Fruit fly (Drosophila melanogaster) whole organism, embryonic: Measurements from ENCODE around the gene CG17996.

ENCODE experiments used
- BEAF-32 ChIP-seq: fragments of 200-800 bp; sonication (Bioruptor generic); optimal IDR thresholded peaks from 3 replicates; lab custom pipeline; 2017; ENCODE audit warnings: missing biosample characterization, missing genetic modification characterization, mild to moderate bottlenecking, moderate library complexity, missing genetic modification reagents
- CG10366 ChIP-seq: fragments of 200-800 bp; sonication (Bioruptor generic); IDR thresholded peaks from 2 replicates; pipeline ENCODE4 v1.3.6; 2022; ENCODE audit warnings: missing biosample characterization, missing genetic modification characterization
- CG11093 ChIP-seq: fragments of 200-800 bp; sonication (Bioruptor generic); IDR thresholded peaks from 3 replicates; pipeline ENCODE4 v1.3.6; 2022; ENCODE audit warnings: missing biosample characterization, missing genetic modification characterization
- CG12299 ChIP-seq: fragments of 200-800 bp; sonication (Bioruptor generic); optimal IDR thresholded peaks from 2 replicates; lab custom pipeline; 2018; ENCODE audit warnings: missing biosample characterization, mild to moderate bottlenecking, missing genetic modification characterization
- CG13123 ChIP-seq: fragments of 200-800 bp; sonication (Bioruptor generic); optimal IDR thresholded peaks from 2 replicates; lab custom pipeline; 2016; ENCODE audit warnings: missing biosample characterization, missing genetic modification characterization
- CG13287 ChIP-seq: fragments of 200-800 bp; sonication (Bioruptor generic); IDR thresholded peaks from 2 replicates; pipeline ENCODE4 v1.3.6; 2022; ENCODE audit warnings: missing biosample characterization, missing genetic modification characterization; ENCODE audit not compliant: partially characterized antibody
- CG13296 ChIP-seq: fragments of 200-800 bp; sonication (Bioruptor generic); optimal IDR thresholded peaks from 3 replicates; lab custom pipeline; 2018; ENCODE audit warnings: missing biosample characterization, mild to moderate bottlenecking, missing genetic modification characterization
- CG13775 ChIP-seq: fragments of 200-800 bp; sonication (Bioruptor generic); optimal IDR thresholded peaks from 3 replicates; lab custom pipeline; 2017; ENCODE audit warnings: missing biosample characterization, mild to moderate bottlenecking, missing genetic modification characterization
- CG14965 ChIP-seq: fragments of 200-800 bp; sonication (Bioruptor generic); optimal IDR thresholded peaks from 2 replicates; lab custom pipeline; 2016; ENCODE audit warnings: missing biosample characterization, missing genetic modification characterization, borderline replicate concordance
- CG15073 ChIP-seq: fragments of 200-800 bp; sonication (Bioruptor generic); optimal IDR thresholded peaks from 2 replicates; lab custom pipeline; 2016; ENCODE audit warnings: missing biosample characterization, missing genetic modification characterization
- CG17912 ChIP-seq: fragments of 200-800 bp; sonication (Bioruptor generic); optimal IDR thresholded peaks from 2 replicates; lab custom pipeline; 2018; ENCODE audit warnings: missing biosample characterization, mild to moderate bottlenecking, missing genetic modification characterization
- CG18262 ChIP-seq: fragments of 200-800 bp; optimal IDR thresholded peaks from 3 replicates; lab custom pipeline; 2019; ENCODE audit warnings: missing biosample characterization, mild to moderate bottlenecking, missing genetic modification characterization, moderate library complexity
- CG1832 ChIP-seq: fragments of 200-800 bp; sonication (Bioruptor generic); optimal IDR thresholded peaks from 2 replicates; lab custom pipeline; 2017; ENCODE audit warnings: missing biosample characterization, mild to moderate bottlenecking, missing genetic modification characterization, inconsistent platforms
- CG2116 ChIP-seq: fragments of 200-800 bp; sonication (Bioruptor generic); optimal IDR thresholded peaks from 3 replicates; lab custom pipeline; 2018; ENCODE audit warnings: missing biosample characterization, mild to moderate bottlenecking, missing genetic modification characterization
- CG2199 ChIP-seq: fragments of 200-800 bp; sonication (Bioruptor generic); IDR thresholded peaks from 3 replicates; pipeline ENCODE4 v1.3.6; 2022; ENCODE audit warnings: missing biosample characterization, missing genetic modification characterization
- CG30020 ChIP-seq: fragments of 200-800 bp; optimal IDR thresholded peaks from 2 replicates; lab custom pipeline; 2019; ENCODE audit warnings: missing biosample characterization, mild to moderate bottlenecking, missing genetic modification characterization, moderate library complexity
- CG30403 ChIP-seq: fragments of 200-800 bp; sonication (Bioruptor generic); optimal IDR thresholded peaks from 3 replicates; lab custom pipeline; 2016; ENCODE audit warnings: missing biosample characterization, missing genetic modification characterization
- CG34376 ChIP-seq: fragments of 200-800 bp; sonication (Bioruptor generic); optimal IDR thresholded peaks from 2 replicates; lab custom pipeline; 2018; ENCODE audit warnings: missing biosample characterization, mild to moderate bottlenecking, missing genetic modification characterization
- CG6813 ChIP-seq: fragments of 200-800 bp; sonication (Bioruptor generic); optimal IDR thresholded peaks from 2 replicates; lab custom pipeline; 2017; ENCODE audit warnings: missing biosample characterization, missing genetic modification characterization, mild to moderate bottlenecking, moderate library complexity, missing genetic modification reagents
- CG7357 ChIP-seq: fragments of 200-800 bp; sonication (Bioruptor generic); IDR thresholded peaks from 3 replicates; pipeline ENCODE4 v1.3.6; 2022; ENCODE audit warnings: missing biosample characterization, missing genetic modification characterization
- CG8089 ChIP-seq: fragments of 200-800 bp; sonication (Bioruptor generic); optimal IDR thresholded peaks from 3 replicates; lab custom pipeline; 2016; ENCODE audit warnings: missing biosample characterization, missing genetic modification characterization
- CG8359 ChIP-seq: fragments of 200-800 bp; sonication (Bioruptor generic); optimal IDR thresholded peaks from 2 replicates; lab custom pipeline; 2017; ENCODE audit warnings: missing biosample characterization, mild to moderate bottlenecking, missing genetic modification characterization, borderline replicate concordance
- CG9215 ChIP-seq: fragments of 200-800 bp; sonication (Bioruptor generic); IDR thresholded peaks from 2 replicates; pipeline ENCODE4 v1.3.6; 2022; ENCODE audit warnings: missing biosample characterization, missing genetic modification characterization
- CG9437 ChIP-seq: fragments of 200-800 bp; sonication (Bioruptor generic); optimal IDR thresholded peaks from 2 replicates; lab custom pipeline; 2018; ENCODE audit warnings: missing biosample characterization, mild to moderate bottlenecking, missing genetic modification characterization
- CG9817 ChIP-seq: fragments of 200-800 bp; sonication (Bioruptor generic); optimal IDR thresholded peaks from 2 replicates; lab custom pipeline; 2018; ENCODE audit warnings: missing biosample characterization, mild to moderate bottlenecking, missing genetic modification characterization, moderate library complexity
- Chrac-16 ChIP-seq: fragments of 200-800 bp; sonication (Bioruptor generic); optimal IDR thresholded peaks from 3 replicates; lab custom pipeline; 2016; ENCODE audit warnings: missing biosample characterization, missing genetic modification characterization
- Doc3 ChIP-seq: fragments of 200-800 bp; sonication (Bioruptor generic); IDR thresholded peaks from 3 replicates; pipeline ENCODE4 v1.3.6; 2022; ENCODE audit warnings: missing biosample characterization, missing genetic modification characterization; ENCODE audit not compliant: partially characterized antibody
- Drgx ChIP-seq: fragments of 200-800 bp; sonication (Bioruptor generic); IDR thresholded peaks from 2 replicates; pipeline ENCODE4 v1.3.6; 2022; ENCODE audit warnings: missing biosample characterization, missing genetic modification characterization
- H2.0 ChIP-seq: fragments of 200-800 bp; sonication (Bioruptor generic); IDR thresholded peaks from 2 replicates; pipeline ENCODE4 v1.3.6; 2022; ENCODE audit warnings: missing biosample characterization, missing genetic modification characterization
- HLH54F ChIP-seq: fragments of 200-800 bp; sonication (Bioruptor generic); optimal IDR thresholded peaks from 3 replicates; lab custom pipeline; 2016; ENCODE audit warnings: missing biosample characterization, missing genetic modification characterization
- Lpt ChIP-seq: fragments of >200 bp; optimal IDR thresholded peaks from 2 replicates; lab custom pipeline; 2018; ENCODE audit warnings: missing biosample characterization, missing genetic modification characterization
- Mrtf ChIP-seq: fragments of 200-800 bp; sonication (Bioruptor generic); IDR thresholded peaks from 3 replicates; pipeline ENCODE4 v1.3.6; 2022; ENCODE audit warnings: missing biosample characterization, missing genetic modification characterization
- Nf-YA ChIP-seq: fragments of 200-800 bp; sonication (Bioruptor generic); IDR thresholded peaks from 2 replicates; pipeline ENCODE4 v1.3.6; 2022; ENCODE audit warnings: missing biosample characterization, missing genetic modification characterization
- Oaz ChIP-seq: fragments of 200-800 bp; sonication (Bioruptor generic); IDR thresholded peaks from 2 replicates; pipeline ENCODE4 v1.3.6; 2022; ENCODE audit warnings: missing biosample characterization, missing genetic modification characterization
- Sin3A ChIP-seq: fragments of >200 bp; optimal IDR thresholded peaks from 2 replicates; lab custom pipeline; 2018
- amos ChIP-seq: fragments of 200-800 bp; sonication (Bioruptor generic); IDR thresholded peaks from 2 replicates; pipeline ENCODE4 v1.3.6; 2022; ENCODE audit warnings: missing biosample characterization, missing genetic modification characterization; ENCODE audit not compliant: partially characterized antibody
- bcd ChIP-seq: fragments of 200-800 bp; sonication (Bioruptor generic); optimal IDR thresholded peaks from 2 replicates; lab custom pipeline; 2017; ENCODE audit warnings: missing biosample characterization, mild to moderate bottlenecking, missing genetic modification characterization
- br ChIP-seq: fragments of >200 bp; optimal IDR thresholded peaks from 2 replicates; lab custom pipeline; 2017
- bsh ChIP-seq, 2 experiments: fragments of 200-800 bp; sonication (Bioruptor generic); optimal IDR thresholded peaks; 2 replicates each; lab custom pipeline; 2017 to 2018; ENCODE audit warnings: mild to moderate bottlenecking in 2 of 2, missing biosample characterization in 2 of 2, missing genetic modification characterization in 2 of 2, moderate library complexity in 1 of 2
- fd3F ChIP-seq: fragments of 200-800 bp; sonication (Bioruptor generic); optimal IDR thresholded peaks from 2 replicates; lab custom pipeline; 2018; ENCODE audit warnings: missing biosample characterization, mild to moderate bottlenecking, missing genetic modification characterization, moderate library complexity
- gfzf ChIP-seq: fragments of 200-800 bp; sonication (Bioruptor generic); optimal IDR thresholded peaks from 2 replicates; lab custom pipeline; 2016; ENCODE audit warnings: missing biosample characterization, mild to moderate bottlenecking, missing genetic modification characterization, moderate library complexity
- ham ChIP-seq: fragments of 200-800 bp; sonication (Bioruptor generic); IDR thresholded peaks from 2 replicates; pipeline ENCODE4 v1.3.6; 2022; ENCODE audit warnings: missing biosample characterization, missing genetic modification characterization
- knrl ChIP-seq: fragments of 200-800 bp; sonication (Bioruptor generic); IDR thresholded peaks from 3 replicates; pipeline ENCODE4 v1.3.6; 2022; ENCODE audit warnings: missing biosample characterization, missing genetic modification characterization; ENCODE audit not compliant: partially characterized antibody
- lov ChIP-seq, 2 experiments: fragments of 200-800 bp in 1 of 2; fragments of >200 bp in 1 of 2; sonication (Bioruptor generic) in 1 of 2; IDR thresholded peaks in 1 of 2; optimal IDR thresholded peaks in 1 of 2; 2 replicates in 1 of 2; 3 replicates in 1 of 2; pipeline versions ENCODE4 v1.3.6 to Lab custom; 2017 to 2022; ENCODE audit warnings: missing biosample characterization in 1 of 2, missing genetic modification characterization in 1 of 2
- mirr ChIP-seq: fragments of 200-800 bp; sonication (Bioruptor generic); optimal IDR thresholded peaks from 3 replicates; lab custom pipeline; 2018; ENCODE audit warnings: missing biosample characterization, mild to moderate bottlenecking, missing genetic modification characterization
- nerfin-2 ChIP-seq: fragments of 200-800 bp; sonication (Bioruptor generic); IDR thresholded peaks from 2 replicates; pipeline ENCODE4 v1.3.6; 2022; ENCODE audit warnings: missing biosample characterization, missing genetic modification characterization; ENCODE audit not compliant: partially characterized antibody
- pum ChIP-seq: fragments of 200-800 bp; sonication (Bioruptor generic); optimal IDR thresholded peaks from 2 replicates; lab custom pipeline; 2016; ENCODE audit warnings: missing biosample characterization, missing genetic modification characterization
- row ChIP-seq: fragments of 200-800 bp; sonication (Bioruptor generic); IDR thresholded peaks from 3 replicates; pipeline ENCODE4 v1.3.6; 2022; ENCODE audit warnings: missing biosample characterization, missing genetic modification characterization
- slp2 ChIP-seq: fragments of 200-800 bp; sonication (Bioruptor generic); optimal IDR thresholded peaks from 2 replicates; lab custom pipeline; 2016; ENCODE audit warnings: missing biosample characterization, missing genetic modification characterization
- ssp ChIP-seq: fragments of 200-800 bp; sonication (Bioruptor generic); IDR thresholded peaks from 2 replicates; pipeline ENCODE4 v1.3.6; 2022; ENCODE audit warnings: missing biosample characterization, missing genetic modification characterization
- unpg ChIP-seq: fragments of 200-800 bp; sonication (Bioruptor generic); optimal IDR thresholded peaks from 3 replicates; lab custom pipeline; 2018; ENCODE audit warnings: missing biosample characterization, mild to moderate bottlenecking, missing genetic modification characterization, moderate library complexity

Gene CG17996

dm6 chr2L:16727578-16728023, 3.2 kb downstream of the CG17996 start, which contains the start of gene VhaSFD (continued):
- no peak for TF ChIP-seq HLH54F (GFP tag; lab: Kevin White, UChicago)
- no peak for TF ChIP-seq Lpt
- TF ChIP-seq lov (optimal IDR thresholded peaks at IDR 0.05; lab: Kevin White, UChicago): no peak
- TF ChIP-seq lov (GFP tag; IDR thresholded peaks at IDR 0.05; lab: Robert Waterston, UW): no peak
- no peak for TF ChIP-seq CG2199 (GFP tag; lab: Robert Waterston, UW)
- no peak for TF ChIP-seq CG10366 (GFP tag; lab: Robert Waterston, UW)
- no peak for TF ChIP-seq CG15073 (GFP tag; lab: Kevin White, UChicago)
- TF ChIP-seq Chrac-16 (GFP tag; lab: Kevin White, UChicago): no peak
- TF ChIP-seq bcd (GFP tag; lab: Kevin White, UChicago): no peak
- peak; percentile 33 for TF ChIP-seq mirr (GFP tag; lab: Kevin White, UChicago)
- no peak for TF ChIP-seq slp2
- TF ChIP-seq CG18262 (tag; lab: Kevin White, UChicago): peak; percentile 31
- TF ChIP-seq BEAF-32: peak; percentile 62
- no peak for TF ChIP-seq Oaz (GFP tag; lab: Robert Waterston, UW)
- TF ChIP-seq CG13775 (GFP tag; lab: Kevin White, UChicago): no peak
- no peak for TF ChIP-seq CG8359
- TF ChIP-seq CG14965 (GFP tag; lab: Kevin White, UChicago): no peak
- peak; percentile 83 for TF ChIP-seq CG13287 (GFP tag; lab: Robert Waterston, UW)
- peak; percentile 16 for TF ChIP-seq fd3F (GFP tag; lab: Kevin White, UChicago)
- peak; percentile 76 for TF ChIP-seq nerfin-2 (GFP tag; lab: Robert Waterston, UW)
- TF ChIP-seq CG1832 (GFP tag; lab: Kevin White, UChicago): no peak
- TF ChIP-seq ssp (GFP tag; lab: Robert Waterston, UW): no peak
- TF ChIP-seq Sin3A: no peak
- no peak for TF ChIP-seq CG12299 (tag; lab: Kevin White, UChicago)
- peak; percentile 38; the same call in 1 of the 2 replicates for TF ChIP-seq Drgx (GFP tag; lab: Robert Waterston, UW)
- TF ChIP-seq amos (GFP tag; lab: Robert Waterston, UW): peak; percentile 69; the same call in 1 of the 2 replicates
- no peak for TF ChIP-seq CG17912 (GFP tag; lab: Kevin White, UChicago)
- peak; percentile 88 for TF ChIP-seq CG2116 (GFP tag; lab: Kevin White, UChicago)
- TF ChIP-seq Doc3 (GFP tag; lab: Robert Waterston, UW): peak; percentile 67
- TF ChIP-seq CG34376: peak; percentile 54
- TF ChIP-seq CG13123 (GFP tag; lab: Kevin White, UChicago): no peak
- TF ChIP-seq bsh (GFP tag; optimal IDR thresholded peaks at IDR 0.05; lab: Kevin White, UChicago): no peak
- TF ChIP-seq CG8089: no peak
- no peak for TF ChIP-seq ham (GFP tag; lab: Robert Waterston, UW)
- no peak for TF ChIP-seq CG6813 (GFP tag; lab: Kevin White, UChicago)
- no peak for TF ChIP-seq CG7357
- no peak for TF ChIP-seq H2.0 (GFP tag; lab: Robert Waterston, UW)
- TF ChIP-seq CG13296 (GFP tag; lab: Kevin White, UChicago): peak; percentile 23
- TF ChIP-seq CG30403 (GFP tag; lab: Kevin White, UChicago): peak; percentile 39
- TF ChIP-seq row (GFP tag; lab: Robert Waterston, UW): peak; percentile 42; the same call in 1 of the 3 replicates
- peak; percentile 19 for TF ChIP-seq gfzf (GFP tag; lab: Kevin White, UChicago)
- TF ChIP-seq CG11093: no peak
- no peak for TF ChIP-seq CG9215 (GFP tag; lab: Robert Waterston, UW)
- peak; percentile 41 for TF ChIP-seq CG30020
- no peak for TF ChIP-seq Mrtf (GFP tag; lab: Robert Waterston, UW)
- peak; percentile 5 for TF ChIP-seq unpg (GFP tag; lab: Kevin White, UChicago)
- TF ChIP-seq CG9437 (GFP tag; lab: Kevin White, UChicago): no peak
- TF ChIP-seq pum (GFP tag; lab: Kevin White, UChicago): no peak
- TF ChIP-seq CG9817 (tag; lab: Kevin White, UChicago): no peak
- no peak for TF ChIP-seq Nf-YA (GFP tag; lab: Robert Waterston, UW)
- no peak for TF ChIP-seq br (lab: Kevin White, UChicago)
- peak; percentile 68 for TF ChIP-seq knrl (GFP tag; lab: Robert Waterston, UW)
